Worm (Caenorhabditis elegans): ENCODE data around the gene srh-17.

Gene srh-17

ce11 chrV:14665728-14666127 is 4.6 kb downstream of the srh-17 start, which contains the start of gene C47E8.1:
Gene C47E8.1 (plus strand): TSS chrV:14666028.
- TF ChIP-seq fkh-8 (tag; optimal IDR thresholded peaks at IDR 0.05) (no peak), aha-1 (tag; optimal IDR thresholded peaks at IDR 0.05) (no peak), mep-1 (tag; optimal IDR thresholded peaks at IDR 0.05) (no peak), isw-1 (GFP tag; IDR thresholded peaks at IDR 0.05) (no peak), unc-86 (tag; optimal IDR thresholded peaks at IDR 0.05) (no peak), F16B12.6 (tag; optimal IDR thresholded peaks at IDR 0.05) (no peak)

ce11 chrV:14678298-14678697 is 17.2 kb downstream of the srh-17 start:
- TF ChIP-seq pax-3 (tag; optimal IDR thresholded peaks at IDR 0.05) (no peak), nhr-90 (tag; optimal IDR thresholded peaks at IDR 0.05; ENCODE audit: poor library complexity) (no peak), rnt-1 (tag; optimal IDR thresholded peaks at IDR 0.05) (no peak), pqm-1 (tag; optimal IDR thresholded peaks at IDR 0.05) (no peak), ceh-8 (GFP tag; optimal IDR thresholded peaks at IDR 0.05) (no peak), ztf-4 (tag; optimal IDR thresholded peaks at IDR 0.05) (no peak), ets-5 (GFP tag; IDR thresholded peaks at IDR 0.05) (no peak), zag-1 (tag; optimal IDR thresholded peaks at IDR 0.05) (no peak), snu-23 (GFP tag; optimal IDR thresholded peaks at IDR 0.05) (no peak), vab-15 (tag; optimal IDR thresholded peaks at IDR 0.05) (no peak), nhr-71 (tag; optimal IDR thresholded peaks at IDR 0.05) (no peak), zip-4 (GFP tag; optimal IDR thresholded peaks at IDR 0.05) (no peak), snpc-4 (tag; optimal IDR thresholded peaks at IDR 0.05) (no peak), efl-3 (GFP tag; optimal IDR thresholded peaks at IDR 0.05) (no peak), unc-98 (GFP tag; IDR thresholded peaks at IDR 0.05) (no peak), sup-37 (GFP tag; optimal IDR thresholded peaks at IDR 0.05) (no peak), xbp-1 (tag; optimal IDR thresholded peaks at IDR 0.05) (no peak), ces-1 (GFP tag; optimal IDR thresholded peaks at IDR 0.05) (no peak)

- TF ChIP-seq elt-3 (tag; optimal IDR thresholded peaks at IDR 0.05): no peak
- no peak for TF ChIP-seq tbx-2 (tag; optimal IDR thresholded peaks at IDR 0.05)
- TF ChIP-seq dpl-1 (GFP tag; optimal IDR thresholded peaks at IDR 0.05): no peak
- TF ChIP-seq C16A3.4 (tag; optimal IDR thresholded peaks at IDR 0.05): no peak
- no peak for TF ChIP-seq fos-1 (tag; optimal IDR thresholded peaks at IDR 0.05)
- TF ChIP-seq nhr-28 (tag; optimal IDR thresholded peaks at IDR 0.05): no peak
- no peak for TF ChIP-seq unc-30 (tag; optimal IDR thresholded peaks at IDR 0.05)
- no peak for TF ChIP-seq ceh-82 (tag; optimal IDR thresholded peaks at IDR 0.05)
- no peak for TF ChIP-seq nhr-12 (tag; optimal IDR thresholded peaks at IDR 0.05)
- TF ChIP-seq lin-35 (GFP tag; optimal IDR thresholded peaks at IDR 0.05): no peak
- TF ChIP-seq hlh-4 (tag; optimal IDR thresholded peaks at IDR 0.05): no peak
- TF ChIP-seq mdl-1 (tag; optimal IDR thresholded peaks at IDR 0.05): no peak
- no peak for TF ChIP-seq ztf-4 (tag; optimal IDR thresholded peaks at IDR 0.05)
- TF ChIP-seq dsc-1 (tag; optimal IDR thresholded peaks at IDR 0.05): no peak
Measured at ce11 chrV:14680014-14680413, 18.9 kb downstream of the srh-17 start, which contains the start of gene C47E8.3. Gene C47E8.3 (plus strand): TSS chrV:14680314.

ce11 chrV:14682870-14683269 is 21.8 kb downstream of the srh-17 start:
- peak; percentile 58 for TF ChIP-seq blmp-1 (tag; optimal IDR thresholded peaks at IDR 0.05)
- no peak for TF ChIP-seq mef-2 (tag; optimal IDR thresholded peaks at IDR 0.05)
- no peak for TF ChIP-seq C16A3.4 (tag; optimal IDR thresholded peaks at IDR 0.05)
- TF ChIP-seq nhr-85 (tag): peak; percentile 71
- no peak for TF ChIP-seq isw-1 (GFP tag; IDR thresholded peaks at IDR 0.05)

Data from whole organism, L1 larva.